Fruit fly (Drosophila melanogaster) ovary, adult (tissue): Measurements from ENCODE around the gene nrv2.

Experiments
- CG17801 ChIP-seq: fragments of 200-800 bp; optimal IDR thresholded peaks from 2 replicates; lab custom pipeline; 2019; ENCODE audit warnings: missing biosample characterization, mild to moderate bottlenecking, missing genetic modification characterization, moderate library complexity; ENCODE audit not compliant: partially characterized antibody

The nrv2 gene

dm6 chr2L:6800794-6801193, 2.1 kb upstream of the nrv2 start, which contains the start of gene CG17376:
Gene CG17376, minus strand, starts transcription at chr2L:6800894.
- TF ChIP-seq CG17801 (GFP tag; lab: Kevin White, UChicago), result no peak

- TF ChIP-seq CG17801 (GFP tag; lab: Kevin White, UChicago), result no peak
These were observed 889 bp upstream of the nrv2 start for dm6 chr2L:6799551-6799950.

dm6 chr2L:6797408-6797807, 1.3 kb downstream of the nrv2 start:
- no peak for TF ChIP-seq CG17801 (GFP tag; lab: Kevin White, UChicago)

dm6 chr2L:6794956-6795522, 3.6 kb downstream of the nrv2 start:
- TF ChIP-seq CG17801 (GFP tag; lab: Kevin White, UChicago), result no peak

- peak; percentile 7 for TF ChIP-seq CG17801 (GFP tag; lab: Kevin White, UChicago)
These were observed 4.3 kb downstream of the nrv2 start for dm6 chr2L:6794418-6794793.

- TF ChIP-seq CG17801 (GFP tag; lab: Kevin White, UChicago), result no peak
These were observed 4.8 kb downstream of the nrv2 start for dm6 chr2L:6793763-6794417.

- TF ChIP-seq CG17801 (GFP tag; lab: Kevin White, UChicago), result peak; percentile 12
These were observed 6.7 kb downstream of the nrv2 start for dm6 chr2L:6791845-6792443.

dm6 chr2L:6789358-6789757, 9.3 kb downstream of the nrv2 start:
- no peak for TF ChIP-seq CG17801 (GFP tag; lab: Kevin White, UChicago)

dm6 chr2L:6787973-6788368, 10.7 kb downstream of the nrv2 start:
- TF ChIP-seq CG17801 (GFP tag; lab: Kevin White, UChicago), result no peak

dm6 chr2L:6787029-6787972, 11.4 kb downstream of the nrv2 start:
- peak; percentile 79 for TF ChIP-seq CG17801 (GFP tag; lab: Kevin White, UChicago)

- TF ChIP-seq CG17801 (GFP tag; lab: Kevin White, UChicago), result no peak
These were observed 12.0 kb downstream of the nrv2 start, which contains the start of gene nrv1 for dm6 chr2L:6786674-6787028. Gene nrv1, minus strand, starts transcription at chr2L:6786861.

- no peak for TF ChIP-seq CG17801 (GFP tag; lab: Kevin White, UChicago)
These were observed 13.1 kb downstream of the nrv2 start for dm6 chr2L:6785583-6785982.

- TF ChIP-seq CG17801 (GFP tag; lab: Kevin White, UChicago), result no peak
These were observed 14.4 kb downstream of the nrv2 start for dm6 chr2L:6784235-6784634.

- no peak for TF ChIP-seq CG17801 (GFP tag; lab: Kevin White, UChicago)
These were observed 15.3 kb downstream of the nrv2 start for dm6 chr2L:6783395-6783794.

dm6 chr2L:6774853-6775252, 23.8 kb downstream of the nrv2 start:
- TF ChIP-seq CG17801 (GFP tag; lab: Kevin White, UChicago), result no peak
